Worm (Caenorhabditis elegans) whole organism, L3 larva: Measurements from ENCODE around the gene dsb-2.

ENCODE experiments used
- R02D3.7 ChIP-seq: fragments of 150-350 bp; optimal IDR thresholded peaks from 2 replicates; lab custom pipeline; 2014; ENCODE audit warnings: missing biosample characterization, missing genetic modification characterization
- ZK546.5 ChIP-seq: sonication (generic microtip); optimal IDR thresholded peaks from 2 replicates; lab custom pipeline; 2017; ENCODE audit warnings: missing biosample characterization, missing genetic modification characterization
- aly-2 ChIP-seq: fragments of 150-350 bp; optimal IDR thresholded peaks from 2 replicates; lab custom pipeline; 2014; ENCODE audit warnings: missing biosample characterization, missing genetic modification characterization
- ama-1 ChIP-seq: fragments of 150-350 bp; optimal IDR thresholded peaks from 2 replicates; lab custom pipeline; 2018
- ceh-16 ChIP-seq: sonication (generic microtip); optimal IDR thresholded peaks from 2 replicates; lab custom pipeline; 2017; ENCODE audit warnings: missing biosample characterization, missing genetic modification characterization
- ceh-28 ChIP-seq: fragments of 150-350 bp; optimal IDR thresholded peaks from 2 replicates; lab custom pipeline; 2014; ENCODE audit warnings: missing biosample characterization, missing genetic modification reagents, missing genetic modification characterization
- ceh-82 ChIP-seq: fragments of 150-350 bp; optimal IDR thresholded peaks from 2 replicates; lab custom pipeline; 2014; ENCODE audit warnings: missing biosample characterization, missing genetic modification characterization
- ceh-9 ChIP-seq: sonication (generic microtip); optimal IDR thresholded peaks from 2 replicates; lab custom pipeline; 2018; ENCODE audit warnings: missing biosample characterization, missing genetic modification characterization
- daf-12 ChIP-seq: fragments of 150-350 bp; optimal IDR thresholded peaks from 2 replicates; lab custom pipeline; 2014; ENCODE audit warnings: missing biosample characterization, missing genetic modification reagents, missing genetic modification characterization
- egl-27 ChIP-seq: sonication (generic microtip); optimal IDR thresholded peaks from 4 replicates; lab custom pipeline; 2017; ENCODE audit warnings: missing biosample characterization, missing genetic modification reagents, missing genetic modification characterization
- egl-5 ChIP-seq: fragments of 150-350 bp; optimal IDR thresholded peaks from 2 replicates; lab custom pipeline; 2017; ENCODE audit warnings: missing biosample characterization, missing genetic modification reagents, missing genetic modification characterization, inconsistent platforms
- elt-1 ChIP-seq: fragments of 150-350 bp; optimal IDR thresholded peaks from 2 replicates; lab custom pipeline; 2014; ENCODE audit warnings: missing biosample characterization, missing genetic modification characterization
- elt-2 ChIP-seq: sonication (generic microtip); optimal IDR thresholded peaks from 2 replicates; lab custom pipeline; 2016; ENCODE audit warnings: missing genetic modification reagents, mild to moderate bottlenecking, missing genetic modification characterization, missing compliant biosample characterization
- elt-3 ChIP-seq, 3 experiments: fragments of 150-350 bp in 1 of 3; sonication (generic microtip) in 2 of 3; optimal IDR thresholded peaks; 2 replicates in 2 of 3; 4 replicates in 1 of 3; lab custom pipeline; 2014 to 2017; ENCODE audit warnings: missing biosample characterization in 3 of 3, missing genetic modification characterization in 3 of 3
- eor-1 ChIP-seq, 2 experiments: fragments of 150-350 bp; optimal IDR thresholded peaks; 2 replicates each; lab custom pipeline; 2014 to 2018; ENCODE audit warnings: missing biosample characterization in 2 of 2, missing genetic modification characterization in 2 of 2
- fkh-10 ChIP-seq: sonication (generic microtip); optimal IDR thresholded peaks from 2 replicates; lab custom pipeline; 2017; ENCODE audit warnings: missing biosample characterization, missing genetic modification reagents, missing genetic modification characterization
- fkh-2 ChIP-seq: fragments of 150-350 bp; optimal IDR thresholded peaks from 2 replicates; lab custom pipeline; 2014; ENCODE audit warnings: missing biosample characterization, missing genetic modification reagents, missing genetic modification characterization
- fos-1 ChIP-seq: fragments of 150-350 bp; optimal IDR thresholded peaks from 2 replicates; lab custom pipeline; 2014; ENCODE audit warnings: missing biosample characterization, missing genetic modification characterization
- hmg-11 ChIP-seq: sonication (generic microtip); optimal IDR thresholded peaks from 2 replicates; lab custom pipeline; 2016; ENCODE audit warnings: missing genetic modification characterization, missing compliant biosample characterization
- jun-1 ChIP-seq: fragments of 150-350 bp; optimal IDR thresholded peaks from 2 replicates; lab custom pipeline; 2014; ENCODE audit warnings: missing biosample characterization, missing genetic modification reagents, missing genetic modification characterization
- lin-15B ChIP-seq: fragments of 150-350 bp; optimal IDR thresholded peaks from 2 replicates; lab custom pipeline; 2014; ENCODE audit warnings: missing biosample characterization, missing genetic modification characterization
- lin-39 ChIP-seq: fragments of 150-350 bp; optimal IDR thresholded peaks from 2 replicates; lab custom pipeline; 2018; ENCODE audit warnings: missing biosample characterization, missing genetic modification reagents, missing genetic modification characterization
- lsy-12 ChIP-seq: sonication (generic microtip); optimal IDR thresholded peaks from 2 replicates; lab custom pipeline; 2016; ENCODE audit warnings: mild to moderate bottlenecking, missing genetic modification characterization, missing compliant biosample characterization
- mdl-1 ChIP-seq: fragments of 150-350 bp; optimal IDR thresholded peaks from 2 replicates; lab custom pipeline; 2014; ENCODE audit warnings: missing biosample characterization, missing genetic modification characterization
- mml-1 ChIP-seq: fragments of 150-350 bp; sonication (generic microtip); optimal IDR thresholded peaks from 3 replicates; lab custom pipeline; 2014; ENCODE audit warnings: missing biosample characterization, missing genetic modification characterization
- nfya-1 ChIP-seq: sonication (generic microtip); optimal IDR thresholded peaks from 2 replicates; lab custom pipeline; 2017; ENCODE audit warnings: missing genetic modification characterization, mild to moderate bottlenecking, missing compliant biosample characterization, antibody characterized with exemption, moderate library complexity; ENCODE audit not compliant: insufficient read depth
- nhr-11 ChIP-seq: fragments of 150-350 bp; optimal IDR thresholded peaks from 2 replicates; lab custom pipeline; 2014; ENCODE audit warnings: missing biosample characterization, missing genetic modification characterization
- nhr-12 ChIP-seq: fragments of 150-350 bp; optimal IDR thresholded peaks from 2 replicates; lab custom pipeline; 2014; ENCODE audit warnings: missing biosample characterization, missing genetic modification characterization
- nhr-237 ChIP-seq: fragments of 150-350 bp; optimal IDR thresholded peaks from 2 replicates; lab custom pipeline; 2014; ENCODE audit warnings: missing biosample characterization, missing genetic modification characterization
- nhr-25 ChIP-seq: sonication (generic microtip); optimal IDR thresholded peaks from 2 replicates; lab custom pipeline; 2017; ENCODE audit warnings: missing biosample characterization, missing genetic modification characterization
- nhr-28 ChIP-seq: fragments of 150-350 bp; optimal IDR thresholded peaks from 2 replicates; lab custom pipeline; 2014; ENCODE audit warnings: missing biosample characterization, missing genetic modification characterization
- nhr-43 ChIP-seq: sonication (generic microtip); optimal IDR thresholded peaks from 2 replicates; lab custom pipeline; 2016; ENCODE audit warnings: mild to moderate bottlenecking, missing genetic modification characterization, missing compliant biosample characterization; ENCODE audit not compliant: poor library complexity, severe bottlenecking
- nhr-67 ChIP-seq: fragments of 150-350 bp; optimal IDR thresholded peaks from 2 replicates; lab custom pipeline; 2014; ENCODE audit warnings: missing biosample characterization, missing genetic modification characterization
- nhr-76 ChIP-seq: fragments of 150-350 bp; sonication (generic microtip); optimal IDR thresholded peaks from 5 replicates; lab custom pipeline; 2014; ENCODE audit warnings: missing biosample characterization, missing genetic modification characterization
- nhr-77 ChIP-seq: fragments of 150-350 bp; optimal IDR thresholded peaks from 2 replicates; lab custom pipeline; 2014; ENCODE audit warnings: missing biosample characterization, missing genetic modification characterization
- pqm-1 ChIP-seq: fragments of 150-350 bp; optimal IDR thresholded peaks from 2 replicates; lab custom pipeline; 2017; ENCODE audit warnings: missing biosample characterization, missing genetic modification characterization, inconsistent platforms
- sea-2 ChIP-seq: fragments of 150-350 bp; sonication (generic microtip); optimal IDR thresholded peaks from 4 replicates; lab custom pipeline; 2014; ENCODE audit warnings: missing biosample characterization, missing genetic modification reagents, missing genetic modification characterization
- snpc-4 ChIP-seq: fragments of 150-350 bp; optimal IDR thresholded peaks from 2 replicates; lab custom pipeline; 2014; ENCODE audit warnings: missing biosample characterization, missing genetic modification characterization
- tbx-2 ChIP-seq: sonication (generic microtip); optimal IDR thresholded peaks from 2 replicates; lab custom pipeline; 2016; ENCODE audit warnings: mild to moderate bottlenecking, missing genetic modification characterization, missing compliant biosample characterization
- unc-39 ChIP-seq: sonication (generic microtip); optimal IDR thresholded peaks from 4 replicates; lab custom pipeline; 2017; ENCODE audit warnings: missing biosample characterization, missing genetic modification characterization
- unc-62 ChIP-seq: fragments of 150-350 bp; sonication (generic microtip); optimal IDR thresholded peaks from 4 replicates; lab custom pipeline; 2014; ENCODE audit warnings: missing biosample characterization, missing genetic modification reagents, missing genetic modification characterization
- zag-1 ChIP-seq: fragments of 150-350 bp; optimal IDR thresholded peaks from 2 replicates; lab custom pipeline; 2014; ENCODE audit warnings: missing biosample characterization, missing genetic modification characterization
- ztf-11 ChIP-seq: fragments of 150-350 bp; optimal IDR thresholded peaks from 2 replicates; lab custom pipeline; 2014; ENCODE audit warnings: missing biosample characterization, missing genetic modification characterization
- ztf-4 ChIP-seq: fragments of 150-350 bp; optimal IDR thresholded peaks from 2 replicates; lab custom pipeline; 2014; ENCODE audit warnings: missing biosample characterization, missing genetic modification characterization

dsb-2 gene

ce11 chrII:14433712-14434352, 22.9 kb downstream of the dsb-2 start:
- no peak for TF ChIP-seq unc-39 (tag; lab: Kevin White, UChicago)
- TF ChIP-seq snpc-4 (tag; lab: Kevin White, UChicago): no peak
- TF ChIP-seq hmg-11: no peak
- no peak for TF ChIP-seq zag-1 (tag; lab: Kevin White, UChicago)
- no peak for TF ChIP-seq lsy-12 (tag; lab: Kevin White, UChicago)
- TF ChIP-seq unc-62 (GFP tag; lab: Kevin White, UChicago): no peak
- TF ChIP-seq tbx-2 (tag; lab: Kevin White, UChicago): no peak
- no peak for TF ChIP-seq nhr-237
- no peak for TF ChIP-seq eor-1 (tag; optimal IDR thresholded peaks at IDR 0.05; lab: Kevin White, UChicago)
- no peak for TF ChIP-seq jun-1 (tag; lab: Kevin White, UChicago)
- TF ChIP-seq egl-27: no peak
- no peak for TF ChIP-seq nhr-28 (tag; lab: Kevin White, UChicago)
- TF ChIP-seq nhr-11 (tag; lab: Kevin White, UChicago): no peak
- TF ChIP-seq fkh-10 (GFP tag; lab: Kevin White, UChicago): no peak
- no peak for TF ChIP-seq ztf-11 (tag; lab: Kevin White, UChicago)
- no peak for TF ChIP-seq egl-5 (tag; lab: Kevin White, UChicago)
- no peak for TF ChIP-seq ceh-9 (tag; lab: Kevin White, UChicago)
- TF ChIP-seq lin-39 (tag; lab: Kevin White, UChicago): no peak

- TF ChIP-seq nhr-12 (tag; lab: Kevin White, UChicago): no peak
- no peak for TF ChIP-seq mdl-1 (tag; lab: Kevin White, UChicago)
- no peak for TF ChIP-seq jun-1 (tag; lab: Kevin White, UChicago)
- no peak for TF ChIP-seq ama-1 (lab: Kevin White, UChicago)
- no peak for TF ChIP-seq ceh-9 (tag; lab: Kevin White, UChicago)
- TF ChIP-seq tbx-2 (tag; lab: Kevin White, UChicago): no peak
- TF ChIP-seq R02D3.7 (tag; lab: Kevin White, UChicago): no peak
- TF ChIP-seq lsy-12 (tag; lab: Kevin White, UChicago): no peak
These were observed 26.2 kb downstream of the dsb-2 start for ce11 chrII:14437116-14437515.

- no peak for TF ChIP-seq unc-39 (tag; lab: Kevin White, UChicago)
- no peak for TF ChIP-seq ZK546.5 (tag; lab: Kevin White, UChicago)
- peak; percentile 91 for TF ChIP-seq hmg-11
- no peak for TF ChIP-seq ztf-4 (tag; lab: Kevin White, UChicago)
- TF ChIP-seq nhr-77: peak; percentile 6
- TF ChIP-seq lin-15B (tag; lab: Kevin White, UChicago): peak; percentile 53
- no peak for TF ChIP-seq sea-2 (GFP tag; lab: Kevin White, UChicago)
- TF ChIP-seq elt-1 (tag; lab: Kevin White, UChicago): peak; percentile 35
- no peak for TF ChIP-seq unc-62 (GFP tag; lab: Kevin White, UChicago)
- peak; percentile 6 for TF ChIP-seq R02D3.7 (tag; lab: Kevin White, UChicago)
- peak; percentile 45 for TF ChIP-seq ceh-28 (tag; lab: Kevin White, UChicago)
- peak; percentile 89 for TF ChIP-seq pqm-1
- peak; percentile 57 for TF ChIP-seq jun-1 (tag; lab: Kevin White, UChicago)
- TF ChIP-seq egl-5 (tag; lab: Kevin White, UChicago): no peak
- no peak for TF ChIP-seq ceh-16 (tag; lab: Kevin White, UChicago)
- peak; percentile 12 for TF ChIP-seq snpc-4 (tag; lab: Kevin White, UChicago)
- no peak for TF ChIP-seq tbx-2 (tag; lab: Kevin White, UChicago)
- peak; percentile 0 for TF ChIP-seq aly-2 (tag; lab: Kevin White, UChicago)
- TF ChIP-seq fos-1 (tag; lab: Kevin White, UChicago): no peak
- no peak for TF ChIP-seq nhr-43 (tag; lab: Kevin White, UChicago)
- no peak for TF ChIP-seq nhr-76 (tag; lab: Kevin White, UChicago)
- no peak for TF ChIP-seq fkh-10 (GFP tag; lab: Kevin White, UChicago)
- TF ChIP-seq ceh-9 (tag; lab: Kevin White, UChicago): no peak
- no peak for TF ChIP-seq lin-39 (tag; lab: Kevin White, UChicago)
- TF ChIP-seq ama-1 (lab: Kevin White, UChicago): no peak
- no peak for TF ChIP-seq elt-3 (tag; optimal IDR thresholded peaks at IDR 0.05; lab: Kevin White, UChicago)
- TF ChIP-seq eor-1 (tag; optimal IDR thresholded peaks at IDR 0.05; lab: Kevin White, UChicago): no peak
- no peak for TF ChIP-seq nhr-12 (tag; lab: Kevin White, UChicago)
- no peak for TF ChIP-seq nhr-67 (tag; lab: Kevin White, UChicago)
- no peak for TF ChIP-seq zag-1 (tag; lab: Kevin White, UChicago)
- TF ChIP-seq ztf-11 (tag; lab: Kevin White, UChicago): no peak
- no peak for TF ChIP-seq egl-27
- no peak for TF ChIP-seq lsy-12 (tag; lab: Kevin White, UChicago)
- no peak for TF ChIP-seq nhr-11 (tag; lab: Kevin White, UChicago)
- no peak for TF ChIP-seq mdl-1 (tag; lab: Kevin White, UChicago)
- TF ChIP-seq elt-2 (tag; lab: Kevin White, UChicago): peak; percentile 89
- no peak for TF ChIP-seq mml-1 (tag; lab: Kevin White, UChicago)
- no peak for TF ChIP-seq ceh-82 (tag; lab: Kevin White, UChicago)
- peak; percentile 67 for TF ChIP-seq nhr-25
- peak; percentile 86 for TF ChIP-seq nfya-1 (tag; lab: Kevin White, UChicago)
- TF ChIP-seq daf-12 (tag; lab: Kevin White, UChicago): no peak
- no peak for TF ChIP-seq nhr-237
- TF ChIP-seq fkh-2 (tag; lab: Kevin White, UChicago): no peak
These were observed 27.1 kb downstream of the dsb-2 start, which contains the start of gene K04B12.2 for ce11 chrII:14437922-14438458. TSS of gene K04B12.2 (minus strand) at chrII:14437972.
